Worm (Caenorhabditis elegans) whole organism, midembryonic: ENCODE data around the gene C26H9A.3.
"Not testable (repeated sequence)": the region's sequence is repeated elsewhere in the genome, so short reads cannot be mapped to it uniquely, and the experiment has no call there.

Source experiments
- T22C8.4 ChIP-seq: fragments of 200-800 bp; sonication (Bioruptor generic); IDR thresholded peaks from 2 replicates; pipeline ENCODE4 v1.3.6; 2022; ENCODE audit warnings: missing genetic modification characterization, missing compliant biosample characterization
- cog-1 ChIP-seq: sonication (generic microtip); optimal IDR thresholded peaks from 2 replicates; lab custom pipeline; 2016; ENCODE audit warnings: missing genetic modification characterization, missing compliant biosample characterization
- flt-1 ChIP-seq: fragments of 200-800 bp; sonication (Bioruptor generic); IDR thresholded peaks from 2 replicates; pipeline ENCODE4 v1.3.6; 2022; ENCODE audit warnings: missing genetic modification characterization, missing compliant biosample characterization
- klf-2 ChIP-seq: fragments of 200-800 bp; sonication (Bioruptor generic); conservative IDR thresholded peaks from 2 replicates; pipeline ENCODE4 v1.3.6; 2022; ENCODE audit warnings: missing genetic modification reagents, missing genetic modification characterization, missing compliant biosample characterization
- med-1 ChIP-seq: sonication (generic microtip); optimal IDR thresholded peaks from 2 replicates; lab custom pipeline; 2017; ENCODE audit warnings: missing genetic modification characterization, mild to moderate bottlenecking, missing compliant biosample characterization, antibody characterized with exemption, missing genetic modification reagents; ENCODE audit not compliant: insufficient read depth
- ref-1 ChIP-seq: fragments of 200-800 bp; sonication (Bioruptor generic); conservative IDR thresholded peaks from 2 replicates; pipeline ENCODE4 v1.3.6; 2022; ENCODE audit warnings: missing genetic modification reagents, missing genetic modification characterization, missing compliant biosample characterization
- tab-1 ChIP-seq: fragments of 200-800 bp; sonication (Bioruptor generic); IDR thresholded peaks from 2 replicates; pipeline ENCODE4 v1.3.6; 2022; ENCODE audit warnings: missing genetic modification characterization, missing compliant biosample characterization
- ztf-23 ChIP-seq: fragments of 200-800 bp; sonication (Bioruptor generic); IDR thresholded peaks from 2 replicates; pipeline ENCODE4 v1.3.6; 2022; ENCODE audit warnings: missing genetic modification reagents, missing genetic modification characterization, missing compliant biosample characterization
- ztf-29 ChIP-seq: fragments of 200-800 bp; sonication (Bioruptor generic); IDR thresholded peaks from 2 replicates; pipeline ENCODE4 v1.3.6; 2022; ENCODE audit warnings: missing genetic modification reagents, missing genetic modification characterization, missing compliant biosample characterization

C26H9A.3 gene

DNA sequence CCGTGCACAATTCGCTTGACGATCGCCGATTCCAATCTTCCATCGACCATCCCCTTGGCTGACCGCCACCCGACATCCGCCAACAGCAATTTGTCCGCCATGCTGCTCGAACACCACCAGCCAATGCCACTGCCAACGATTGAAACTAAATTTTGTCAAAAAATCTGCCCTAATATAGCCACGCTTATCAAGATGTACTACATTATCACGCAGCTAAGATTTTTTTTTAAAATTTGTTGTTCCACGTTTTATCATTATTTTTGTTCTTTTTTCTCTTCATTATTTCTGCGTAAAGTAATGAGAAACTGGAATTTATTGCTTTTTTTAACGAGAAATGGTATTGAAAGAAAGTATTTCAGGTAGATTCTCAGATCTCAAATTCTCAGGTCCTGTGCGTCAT is at the start of gene C26H9A.3:
TSS of gene C26H9A.3 (minus strand) at position 101 of the 400 bp plus-strand sequence.
- TF ChIP-seq cog-1 (tag; lab: Kevin White, UChicago); ztf-29 (GFP tag; lab: Robert Waterston, UW); klf-2: not testable (repeated sequence)

DNA sequence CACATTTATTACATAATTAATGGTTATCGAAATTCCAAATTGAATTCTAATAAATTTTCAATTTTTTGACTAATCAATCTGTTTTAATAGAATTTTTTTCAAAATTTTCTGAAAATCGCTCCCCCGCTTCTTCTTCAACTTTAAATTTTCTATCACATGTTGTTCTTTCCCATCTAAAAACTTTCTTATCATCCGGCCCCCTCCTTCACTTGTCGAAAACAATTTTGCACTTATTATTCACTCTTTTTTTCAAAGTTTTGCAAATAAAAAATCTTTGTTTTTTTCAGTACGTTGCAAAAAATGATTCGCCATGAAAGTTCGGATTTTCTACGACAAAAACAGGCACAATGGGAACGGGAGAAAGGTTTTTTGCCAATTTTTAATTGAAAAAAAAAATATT is 49.2 kb upstream of the C26H9A.3 start, which contains the start of gene T23B5.3:
TSS of gene T23B5.3 (plus strand) at position 301 of the 400 bp plus-strand sequence.
- TF ChIP-seq ztf-23 (GFP tag; lab: Robert Waterston, UW) = no peak
- no peak for TF ChIP-seq ref-1 (GFP tag; lab: Robert Waterston, UW)
- TF ChIP-seq cog-1 (tag; lab: Kevin White, UChicago) = no peak
- no peak for TF ChIP-seq med-1 (GFP tag; lab: Kevin White, UChicago)
- no peak for TF ChIP-seq ztf-29 (GFP tag; lab: Robert Waterston, UW)
- no peak for TF ChIP-seq tab-1 (GFP tag; lab: Robert Waterston, UW)
- TF ChIP-seq flt-1 = no peak

DNA sequence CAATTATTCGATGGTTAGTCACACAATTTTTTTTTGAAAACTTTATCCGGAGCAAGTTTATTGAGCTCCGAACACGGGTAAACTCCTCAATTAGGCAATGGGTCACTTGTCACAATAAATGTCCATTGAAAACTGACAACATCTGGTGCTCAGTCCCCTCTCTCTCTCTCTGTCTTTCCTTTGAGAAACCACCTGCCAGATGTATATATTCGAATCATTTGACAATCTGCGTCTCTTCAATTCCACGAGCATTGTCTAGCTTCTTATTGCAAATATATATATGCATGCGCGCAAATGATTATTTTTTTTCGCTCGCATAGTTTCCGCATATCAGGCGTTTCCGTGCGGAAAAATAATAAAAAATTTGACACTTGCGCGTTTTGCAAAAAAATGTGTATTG is 46.6 kb upstream of the C26H9A.3 start:
- TF ChIP-seq klf-2 = no peak
- no peak for TF ChIP-seq flt-1
- TF ChIP-seq cog-1 (tag; lab: Kevin White, UChicago) = peak; percentile 40
- TF ChIP-seq ztf-23 (GFP tag; lab: Robert Waterston, UW) = no peak

DNA sequence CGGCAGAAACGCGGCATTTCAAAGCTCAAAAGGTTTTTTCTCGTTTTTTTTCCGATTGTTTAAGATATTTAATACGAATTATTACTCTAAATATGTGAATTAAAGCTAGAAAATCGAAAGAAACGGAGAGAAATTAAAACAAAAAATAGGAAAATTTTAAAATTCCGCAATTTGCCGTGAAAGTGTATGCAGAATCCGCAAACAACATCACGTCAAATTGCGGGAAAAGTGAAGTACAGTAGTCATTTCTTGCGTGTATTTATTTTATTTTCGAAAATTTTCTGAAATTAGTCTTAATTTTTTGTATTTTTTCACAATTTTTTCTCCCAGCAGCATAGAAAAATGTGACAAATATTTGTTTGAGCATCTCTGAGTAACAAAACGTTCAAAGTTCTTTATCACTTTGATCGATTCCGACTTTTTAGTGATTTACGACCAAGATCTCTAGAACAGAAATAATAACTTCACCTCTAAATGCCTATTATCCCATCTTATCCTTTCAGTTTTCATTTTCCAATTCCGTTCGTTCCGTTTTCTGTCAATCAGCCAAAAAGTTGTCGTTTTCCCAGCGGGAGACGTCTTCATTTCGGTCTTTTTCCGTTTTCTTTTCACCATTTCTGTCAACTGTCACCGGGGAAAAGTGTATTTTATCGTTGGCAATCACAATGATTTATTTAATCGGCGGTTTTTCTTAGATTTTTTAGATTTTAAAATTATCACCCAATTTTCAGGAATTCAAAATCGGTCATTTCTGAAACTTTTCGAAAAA is 45.8 kb upstream of the C26H9A.3 start:
- no peak for TF ChIP-seq flt-1

DNA sequence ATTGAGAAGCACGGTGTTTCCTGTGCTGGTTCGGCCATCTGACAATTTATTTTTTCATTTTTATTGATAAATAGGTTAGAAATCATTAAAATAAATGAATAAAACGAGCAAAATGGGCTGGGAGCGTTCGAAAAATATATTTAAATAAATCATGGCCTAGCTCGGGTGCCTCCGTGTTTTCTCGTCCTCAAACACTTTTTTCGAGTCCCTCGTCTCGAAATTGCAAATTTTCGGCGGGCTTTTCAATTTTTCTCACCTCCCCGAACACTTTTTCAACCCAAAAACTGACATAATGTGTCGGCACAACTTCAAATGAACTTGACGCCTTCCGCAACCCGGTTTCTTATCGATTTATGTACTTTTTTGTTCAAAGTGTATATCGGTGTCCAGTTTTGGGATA is 45.1 kb upstream of the C26H9A.3 start, which contains the start of gene prmt-9:
TSS of gene prmt-9 (minus strand) at position 38 of the 400 bp plus-strand sequence.
- no peak for TF ChIP-seq cog-1 (tag; lab: Kevin White, UChicago)
- no peak for TF ChIP-seq flt-1
- no peak for TF ChIP-seq T22C8.4 (GFP tag; lab: Robert Waterston, UW)
- TF ChIP-seq tab-1 (GFP tag; lab: Robert Waterston, UW) = no peak
- TF ChIP-seq ztf-29 (GFP tag; lab: Robert Waterston, UW) = no peak
- no peak for TF ChIP-seq med-1 (GFP tag; lab: Kevin White, UChicago)
- no peak for TF ChIP-seq ztf-23 (GFP tag; lab: Robert Waterston, UW)
- no peak for TF ChIP-seq ref-1 (GFP tag; lab: Robert Waterston, UW)
- TF ChIP-seq klf-2 = no peak

DNA sequence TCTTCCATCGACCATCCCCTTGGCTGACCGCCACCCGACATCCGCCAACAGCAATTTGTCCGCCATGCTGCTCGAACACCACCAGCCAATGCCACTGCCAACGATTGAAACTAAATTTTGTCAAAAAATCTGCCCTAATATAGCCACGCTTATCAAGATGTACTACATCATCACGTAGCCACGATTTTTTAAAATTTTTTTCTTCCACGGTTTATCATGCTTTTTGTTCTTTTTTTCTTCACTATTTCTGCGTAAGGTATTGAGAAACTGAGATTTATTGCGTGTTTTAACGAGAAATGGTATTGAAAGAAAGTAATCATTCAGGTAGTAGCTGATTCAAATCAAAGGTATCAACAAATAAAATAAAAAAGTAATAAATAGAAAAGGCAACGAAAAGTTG is 37.9 kb upstream of the C26H9A.3 start, which contains the start of gene T23B5.6:
TSS of gene T23B5.6 (minus strand) at position 101 of the 400 bp plus-strand sequence.
- not testable (repeated sequence) for TF ChIP-seq ztf-29 (GFP tag; lab: Robert Waterston, UW); klf-2; med-1 (GFP tag; lab: Kevin White, UChicago)

DNA sequence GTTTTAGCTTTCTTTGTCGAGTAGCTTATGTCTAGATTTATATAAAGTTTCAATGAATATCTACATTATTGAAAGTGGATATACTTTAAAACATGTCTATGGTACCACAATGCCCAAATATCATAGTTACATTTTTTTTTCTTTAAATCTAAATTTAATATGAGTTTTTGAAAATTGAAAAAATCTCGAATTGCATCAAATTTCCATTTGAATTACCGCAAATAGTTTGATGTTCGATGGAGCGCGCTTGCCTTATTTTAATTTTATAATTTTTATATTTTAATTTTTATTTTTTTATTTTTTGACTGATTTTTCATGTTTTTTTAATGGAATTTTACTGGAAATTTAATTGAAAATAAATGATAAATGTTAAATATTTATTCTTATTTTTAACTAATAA is 35.5 kb upstream of the C26H9A.3 start, which contains the start of gene T23B5.4:
TSS of gene T23B5.4 (plus strand) at position 301 of the 400 bp plus-strand sequence.
- no peak for TF ChIP-seq flt-1
- no peak for TF ChIP-seq ztf-29 (GFP tag; lab: Robert Waterston, UW)
- no peak for TF ChIP-seq tab-1 (GFP tag; lab: Robert Waterston, UW)
- TF ChIP-seq ref-1 (GFP tag; lab: Robert Waterston, UW) = no peak
- no peak for TF ChIP-seq med-1 (GFP tag; lab: Kevin White, UChicago)
- no peak for TF ChIP-seq cog-1 (tag; lab: Kevin White, UChicago)
- no peak for TF ChIP-seq klf-2
- TF ChIP-seq T22C8.4 (GFP tag; lab: Robert Waterston, UW) = no peak
- no peak for TF ChIP-seq ztf-23 (GFP tag; lab: Robert Waterston, UW)

DNA sequence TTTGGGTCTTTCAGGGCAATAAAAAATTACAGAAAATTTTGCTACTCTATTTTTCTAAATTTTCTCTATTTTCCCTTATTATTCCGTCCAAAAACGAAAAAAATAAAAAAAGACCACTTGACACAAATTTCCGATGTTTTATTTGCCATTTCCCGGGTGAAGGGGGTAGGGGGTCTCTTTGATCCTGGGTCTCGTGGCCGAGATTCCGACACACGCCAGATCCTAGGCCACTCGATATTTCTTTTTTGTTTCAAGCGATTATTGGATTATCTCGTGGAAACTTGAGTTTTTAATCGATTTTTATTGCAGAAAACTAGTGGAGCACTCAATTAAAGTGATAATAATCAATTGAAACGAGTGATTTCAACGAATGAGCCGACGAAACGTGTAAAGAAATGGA is 13.9 kb upstream of the C26H9A.3 start, which contains the start of the genes wdfy-3 and C26H9A.4:
TSS of gene wdfy-3 (plus strand) at position 308 of the 400 bp plus-strand sequence.
TSS of gene C26H9A.4 (plus strand) at position 317 of the 400 bp plus-strand sequence.
- TF ChIP-seq med-1 (GFP tag; lab: Kevin White, UChicago) = no peak
- TF ChIP-seq ztf-29 (GFP tag; lab: Robert Waterston, UW) = no peak
- no peak for TF ChIP-seq T22C8.4 (GFP tag; lab: Robert Waterston, UW)
- TF ChIP-seq klf-2 = no peak
- TF ChIP-seq ref-1 (GFP tag; lab: Robert Waterston, UW) = no peak
- no peak for TF ChIP-seq cog-1 (tag; lab: Kevin White, UChicago)
- no peak for TF ChIP-seq ztf-23 (GFP tag; lab: Robert Waterston, UW)
- TF ChIP-seq tab-1 (GFP tag; lab: Robert Waterston, UW) = no peak
- no peak for TF ChIP-seq flt-1

DNA sequence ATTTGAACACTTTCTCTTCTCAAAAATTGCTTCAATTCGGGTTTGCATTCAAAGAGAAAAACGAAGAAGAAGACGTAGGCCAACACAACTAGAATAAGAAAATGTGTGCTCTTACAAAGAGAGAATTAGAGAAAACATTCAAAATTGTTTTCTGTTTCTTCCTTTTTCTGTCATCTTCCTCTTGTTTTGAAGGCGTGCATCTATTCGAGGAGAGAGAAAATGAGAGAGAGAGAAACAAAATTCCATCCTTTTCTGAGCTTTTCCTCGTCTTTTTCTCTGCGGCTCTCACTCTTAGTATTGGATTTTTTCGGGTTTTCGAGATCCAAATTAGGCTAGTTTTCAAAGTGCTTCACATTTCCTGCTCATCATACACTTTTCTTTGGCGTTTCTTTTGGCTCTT is 12.4 kb upstream of the C26H9A.3 start:
- no peak for TF ChIP-seq flt-1
- TF ChIP-seq ztf-29 (GFP tag; lab: Robert Waterston, UW) = no peak
- no peak for TF ChIP-seq klf-2
- TF ChIP-seq ztf-23 (GFP tag; lab: Robert Waterston, UW) = no peak
- no peak for TF ChIP-seq cog-1 (tag; lab: Kevin White, UChicago)
- no peak for TF ChIP-seq T22C8.4 (GFP tag; lab: Robert Waterston, UW)
- TF ChIP-seq tab-1 (GFP tag; lab: Robert Waterston, UW) = no peak
- no peak for TF ChIP-seq ref-1 (GFP tag; lab: Robert Waterston, UW)
- no peak for TF ChIP-seq med-1 (GFP tag; lab: Kevin White, UChicago)

DNA sequence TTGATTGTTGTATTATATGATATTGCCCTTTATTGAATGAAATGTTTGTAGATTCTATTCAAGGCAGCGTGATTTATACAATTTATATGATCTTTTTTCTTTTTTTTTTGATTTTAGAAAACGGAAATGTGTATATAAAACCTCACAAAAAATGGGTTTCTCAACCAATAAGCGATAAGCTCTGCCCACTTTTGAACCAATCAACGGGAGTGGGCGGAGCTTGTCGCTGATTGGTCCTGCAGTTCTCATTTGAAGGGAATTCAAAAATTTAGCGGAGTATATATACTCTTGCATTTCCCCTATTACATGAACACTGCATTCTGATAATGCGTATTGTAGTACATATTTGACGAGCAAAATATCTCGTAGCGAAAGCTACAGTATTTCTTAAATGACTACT is 11.4 kb upstream of the C26H9A.3 start:
- TF ChIP-seq ztf-29 (GFP tag; lab: Robert Waterston, UW) (no peak), med-1 (GFP tag; lab: Kevin White, UChicago) (no peak)
